Worm (Caenorhabditis elegans) whole organism, L1 larva: ENCODE data around the gene pfas-1.

Experiments
- C34B4.2 ChIP-seq: sonication (generic microtip); optimal IDR thresholded peaks from 2 replicates; lab custom pipeline; 2017; ENCODE audit warnings: mild to moderate bottlenecking, missing genetic modification characterization, missing compliant biosample characterization
- Y116A8C.19 ChIP-seq: sonication (generic microtip); optimal IDR thresholded peaks from 2 replicates; lab custom pipeline; 2016; ENCODE audit warnings: missing compliant biosample characterization, missing genetic modification characterization, borderline replicate concordance
- aly-2 ChIP-seq: fragments of 150-350 bp; optimal IDR thresholded peaks from 2 replicates; lab custom pipeline; 2014; ENCODE audit warnings: missing biosample characterization, missing genetic modification characterization
- ama-1 ChIP-seq: fragments of 150-350 bp; optimal IDR thresholded peaks from 2 replicates; lab custom pipeline; 2014
- blmp-1 ChIP-seq: fragments of 150-350 bp; optimal IDR thresholded peaks from 2 replicates; lab custom pipeline; 2014; ENCODE audit warnings: missing biosample characterization, missing genetic modification characterization
- ceh-88 ChIP-seq: fragments of 200-800 bp; sonication (Bioruptor generic); IDR thresholded peaks from 2 replicates; pipeline ENCODE4 v1.3.6; 2022; ENCODE audit warnings: missing genetic modification characterization, missing compliant biosample characterization
- ceh-90 ChIP-seq: sonication (generic microtip); optimal IDR thresholded peaks from 2 replicates; lab custom pipeline; 2016; ENCODE audit warnings: missing genetic modification characterization, missing compliant biosample characterization
- ces-1 ChIP-seq: fragments of 150-350 bp; optimal IDR thresholded peaks from 2 replicates; lab custom pipeline; 2014; ENCODE audit warnings: missing biosample characterization, missing genetic modification reagents, missing genetic modification characterization
- dsc-1 ChIP-seq: sonication (generic microtip); optimal IDR thresholded peaks from 2 replicates; lab custom pipeline; 2016; ENCODE audit warnings: mild to moderate bottlenecking, missing genetic modification characterization, missing compliant biosample characterization
- efl-1 ChIP-seq, 4 experiments: fragments of 150-350 bp; optimal IDR thresholded peaks in 3 of 4; peaks in 1 of 4; 1 replicate in 1 of 4; 2 replicates in 3 of 4; lab custom pipeline; 2014; ENCODE audit warnings: missing biosample characterization in 2 of 4, missing genetic modification characterization in 2 of 4, missing genetic modification reagents in 2 of 4
- efl-3 ChIP-seq: fragments of 200-800 bp; sonication (Bioruptor generic); optimal IDR thresholded peaks from 2 replicates; lab custom pipeline; 2018; ENCODE audit warnings: mild to moderate bottlenecking, missing genetic modification characterization, missing compliant biosample characterization
- egl-27 ChIP-seq, 2 experiments: fragments of 150-350 bp in 1 of 2; sonication (generic microtip); optimal IDR thresholded peaks; 3 replicates each; lab custom pipeline; 2017 to 2018; ENCODE audit warnings: missing biosample characterization in 2 of 2, missing genetic modification characterization in 2 of 2, missing genetic modification reagents in 2 of 2
- elt-2 ChIP-seq: sonication (generic microtip); optimal IDR thresholded peaks from 2 replicates; lab custom pipeline; 2016; ENCODE audit warnings: missing genetic modification characterization, mild to moderate bottlenecking, inconsistent platforms, missing compliant biosample characterization, missing genetic modification reagents
- elt-3 ChIP-seq, 6 experiments: fragments of 150-350 bp in 1 of 6; sonication (generic microtip); optimal IDR thresholded peaks; 2 replicates each; lab custom pipeline; 2017 to 2018; ENCODE audit warnings: missing biosample characterization in 6 of 6, missing genetic modification characterization in 6 of 6, inconsistent platforms in 1 of 6
- fkh-10 ChIP-seq: sonication (generic microtip); optimal IDR thresholded peaks from 2 replicates; lab custom pipeline; 2017; ENCODE audit warnings: missing biosample characterization, missing genetic modification reagents, missing genetic modification characterization
- fkh-4 ChIP-seq: sonication (generic microtip); optimal IDR thresholded peaks from 2 replicates; lab custom pipeline; 2016; ENCODE audit warnings: missing compliant biosample characterization, missing genetic modification characterization, borderline replicate concordance
- fos-1 ChIP-seq: fragments of 150-350 bp; optimal IDR thresholded peaks from 2 replicates; lab custom pipeline; 2014; ENCODE audit warnings: missing biosample characterization, missing genetic modification characterization
- hlh-4 ChIP-seq: sonication (generic microtip); optimal IDR thresholded peaks from 2 replicates; lab custom pipeline; 2016; ENCODE audit warnings: mild to moderate bottlenecking, missing genetic modification characterization, missing compliant biosample characterization
- hpl-2 ChIP-seq: fragments of 150-350 bp; optimal IDR thresholded peaks from 2 replicates; lab custom pipeline; 2014; ENCODE audit warnings: missing biosample characterization, missing genetic modification reagents, missing genetic modification characterization
- irx-1 ChIP-seq: sonication (generic microtip); optimal IDR thresholded peaks from 2 replicates; lab custom pipeline; 2016; ENCODE audit warnings: missing genetic modification characterization, missing compliant biosample characterization
- jun-1 ChIP-seq: fragments of 150-350 bp; optimal IDR thresholded peaks from 2 replicates; lab custom pipeline; 2014; ENCODE audit warnings: missing biosample characterization, missing genetic modification reagents, missing genetic modification characterization
- lin-14 ChIP-seq: fragments of 200-800 bp; sonication (Bioruptor generic); optimal IDR thresholded peaks from 2 replicates; lab custom pipeline; 2018; ENCODE audit warnings: mild to moderate bottlenecking, missing genetic modification characterization, moderate library complexity, missing compliant biosample characterization
- lin-35 ChIP-seq, 2 experiments: fragments of 150-350 bp; optimal IDR thresholded peaks; 2 replicates each; lab custom pipeline; 2014; ENCODE audit warnings: missing biosample characterization in 2 of 2, missing genetic modification characterization in 2 of 2, missing genetic modification reagents in 2 of 2
- lsy-2 ChIP-seq, 2 experiments: fragments of 150-350 bp; optimal IDR thresholded peaks; 2 replicates each; lab custom pipeline; 2014; ENCODE audit warnings: missing biosample characterization in 2 of 2, missing genetic modification characterization in 2 of 2
- mdl-1 ChIP-seq, 2 experiments: fragments of 150-350 bp; optimal IDR thresholded peaks; 2 replicates each; lab custom pipeline; 2014 to 2017; ENCODE audit warnings: missing biosample characterization in 2 of 2, missing genetic modification characterization in 2 of 2, inconsistent platforms in 1 of 2
- mep-1 ChIP-seq: fragments of 150-350 bp; optimal IDR thresholded peaks from 2 replicates; lab custom pipeline; 2014; ENCODE audit warnings: missing biosample characterization, missing genetic modification characterization
- nhr-11 ChIP-seq: fragments of 150-350 bp; optimal IDR thresholded peaks from 2 replicates; lab custom pipeline; 2014; ENCODE audit warnings: missing biosample characterization, missing genetic modification characterization
- nhr-12 ChIP-seq: sonication (generic microtip); optimal IDR thresholded peaks from 2 replicates; lab custom pipeline; 2017; ENCODE audit warnings: missing biosample characterization, missing genetic modification characterization
- nhr-19 ChIP-seq: fragments of 200-800 bp; sonication (Bioruptor generic); conservative IDR thresholded peaks from 2 replicates; pipeline ENCODE4 v1.3.6; 2022; ENCODE audit warnings: missing genetic modification characterization, missing compliant biosample characterization
- nhr-20 ChIP-seq: sonication (generic microtip); optimal IDR thresholded peaks from 2 replicates; lab custom pipeline; 2016; ENCODE audit warnings: mild to moderate bottlenecking, missing genetic modification characterization, missing compliant biosample characterization
- nhr-28 ChIP-seq: fragments of 150-350 bp; optimal IDR thresholded peaks from 2 replicates; lab custom pipeline; 2014; ENCODE audit warnings: missing biosample characterization, missing genetic modification characterization
- nhr-47 ChIP-seq: sonication (generic microtip); optimal IDR thresholded peaks from 2 replicates; lab custom pipeline; 2016; ENCODE audit warnings: mild to moderate bottlenecking, missing genetic modification characterization, moderate library complexity, missing compliant biosample characterization
- nhr-71 ChIP-seq: sonication (generic microtip); optimal IDR thresholded peaks from 2 replicates; lab custom pipeline; 2016; ENCODE audit warnings: mild to moderate bottlenecking, missing genetic modification characterization, moderate library complexity, missing compliant biosample characterization
- nhr-77 ChIP-seq: fragments of 150-350 bp; optimal IDR thresholded peaks from 2 replicates; lab custom pipeline; 2014; ENCODE audit warnings: missing biosample characterization, missing genetic modification characterization
- nhr-90 ChIP-seq: sonication (generic microtip); optimal IDR thresholded peaks from 2 replicates; lab custom pipeline; 2016; ENCODE audit warnings: mild to moderate bottlenecking, missing genetic modification characterization, missing compliant biosample characterization; ENCODE audit not compliant: poor library complexity
- pax-3 ChIP-seq: fragments of 200-800 bp; sonication (Bioruptor generic); optimal IDR thresholded peaks from 2 replicates; lab custom pipeline; 2018; ENCODE audit warnings: mild to moderate bottlenecking, missing genetic modification characterization, moderate library complexity, missing compliant biosample characterization
- rnt-1 ChIP-seq: sonication (generic microtip); optimal IDR thresholded peaks from 2 replicates; lab custom pipeline; 2016; ENCODE audit warnings: mild to moderate bottlenecking, missing genetic modification characterization, moderate library complexity, missing compliant biosample characterization
- skn-1 ChIP-seq: fragments of 150-350 bp; optimal IDR thresholded peaks from 2 replicates; lab custom pipeline; 2014; ENCODE audit warnings: missing biosample characterization, missing genetic modification characterization
- sox-4 ChIP-seq: sonication (generic microtip); optimal IDR thresholded peaks from 2 replicates; lab custom pipeline; 2016; ENCODE audit warnings: missing genetic modification characterization, missing compliant biosample characterization
- sup-37 ChIP-seq: fragments of 200-800 bp; sonication (Bioruptor generic); optimal IDR thresholded peaks from 2 replicates; lab custom pipeline; 2018; ENCODE audit warnings: mild to moderate bottlenecking, missing genetic modification characterization, missing compliant biosample characterization
- swsn-7 ChIP-seq: sonication (generic microtip); optimal IDR thresholded peaks from 2 replicates; lab custom pipeline; 2016; ENCODE audit warnings: missing genetic modification characterization, missing compliant biosample characterization
- tlp-1 ChIP-seq: fragments of 150-350 bp; optimal IDR thresholded peaks from 2 replicates; lab custom pipeline; 2014; ENCODE audit warnings: missing biosample characterization, missing genetic modification characterization
- unc-62 ChIP-seq: fragments of 150-350 bp; optimal IDR thresholded peaks from 2 replicates; lab custom pipeline; 2014; ENCODE audit warnings: missing biosample characterization, missing genetic modification reagents, missing genetic modification characterization
- xbp-1 ChIP-seq: sonication (generic microtip); optimal IDR thresholded peaks from 2 replicates; lab custom pipeline; 2016; ENCODE audit warnings: missing genetic modification characterization, missing compliant biosample characterization
- zip-4 ChIP-seq: fragments of 200-800 bp; sonication (Bioruptor generic); optimal IDR thresholded peaks from 2 replicates; lab custom pipeline; 2018; ENCODE audit warnings: mild to moderate bottlenecking, missing genetic modification characterization, moderate library complexity, missing compliant biosample characterization

The pfas-1 gene

ce11 chrIII:4653374-4653773, 10.3 kb upstream of the pfas-1 start:
- TF ChIP-seq C34B4.2 (tag; lab: Kevin White, UChicago) (no peak), fkh-10 (no peak), sox-4 (tag; lab: Kevin White, UChicago) (no peak), aly-2 (tag; lab: Kevin White, UChicago) (no peak), pax-3 (no peak)

ce11 chrIII:4649811-4650544, 6.9 kb upstream of the pfas-1 start, which contains the start of gene ppm-2:
Gene ppm-2, plus strand, starts transcription at chrIII:4650494.
- TF ChIP-seq elt-3 (tag; optimal IDR thresholded peaks at IDR 0.05; lab: Kevin White, UChicago), result peak in 2 of 6 experiments; percentile 13 to 61
- no peak for TF ChIP-seq Y116A8C.19 (tag; lab: Kevin White, UChicago)
- TF ChIP-seq swsn-7 (tag; lab: Kevin White, UChicago), result no peak
- no peak for TF ChIP-seq nhr-28 (tag; lab: Kevin White, UChicago)
- TF ChIP-seq skn-1, result no peak
- no peak for TF ChIP-seq mep-1 (tag; lab: Kevin White, UChicago)
- no peak for TF ChIP-seq xbp-1 (tag; lab: Kevin White, UChicago)
- no peak for TF ChIP-seq rnt-1 (tag; lab: Kevin White, UChicago)
- no peak for TF ChIP-seq dsc-1 (tag; lab: Kevin White, UChicago)
- TF ChIP-seq nhr-47 (tag; lab: Kevin White, UChicago), result no peak
- TF ChIP-seq blmp-1 (tag; lab: Kevin White, UChicago), result peak; percentile 69
- TF ChIP-seq hpl-2 (GFP tag; lab: Kevin White, UChicago), result no peak
- no peak for TF ChIP-seq egl-27 (tag; optimal IDR thresholded peaks at IDR 0.05; lab: Kevin White, UChicago)
- no peak for TF ChIP-seq zip-4
- no peak for TF ChIP-seq sup-37
- TF ChIP-seq elt-2, result peak; percentile 44
- TF ChIP-seq nhr-19, result peak; percentile 39; the same call in 1 of the 2 replicates
- TF ChIP-seq lin-35 (GFP tag; optimal IDR thresholded peaks at IDR 0.05; lab: Kevin White, UChicago), result peak in 1 of 2 experiments; percentile 27
- TF ChIP-seq ceh-88, result no peak
- no peak for TF ChIP-seq efl-1 (optimal IDR thresholded peaks at IDR 0.05; lab: Kevin White, UChicago)
- TF ChIP-seq efl-1 (GFP tag; optimal IDR thresholded peaks at IDR 0.05 in 1 of 2; lab: Kevin White, UChicago), result peak in 1 of 2 experiments; percentile 37
- TF ChIP-seq ama-1 (lab: Kevin White, UChicago), result peak; percentile 48
- TF ChIP-seq nhr-20 (tag; lab: Kevin White, UChicago), result peak; percentile 15

ce11 chrIII:4649363-4649768, 6.3 kb upstream of the pfas-1 start:
- TF ChIP-seq mep-1 (tag; lab: Kevin White, UChicago) (peak; percentile 96), ama-1 (lab: Kevin White, UChicago) (no peak), efl-3 (GFP tag; lab: Kevin White, UChicago) (no peak), mdl-1 (tag; optimal IDR thresholded peaks at IDR 0.05; lab: Kevin White, UChicago) (peak; percentile 94 to 100), ceh-88 (peak; percentile 81; the same call in 1 of the 2 replicates), lin-35 (GFP tag; optimal IDR thresholded peaks at IDR 0.05; lab: Kevin White, UChicago) (peak; percentile 83 to 91), egl-27 (tag; optimal IDR thresholded peaks at IDR 0.05; lab: Kevin White, UChicago) (peak; percentile 84 to 85), dsc-1 (tag; lab: Kevin White, UChicago) (peak; percentile 73), efl-1 (optimal IDR thresholded peaks at IDR 0.05; lab: Kevin White, UChicago) (peak; percentile 86 to 91), efl-1 (GFP tag; optimal IDR thresholded peaks at IDR 0.05 in 1 of 2; lab: Kevin White, UChicago) (peak; percentile 72 to 97), unc-62 (GFP tag; lab: Kevin White, UChicago) (no peak), nhr-71 (tag; lab: Kevin White, UChicago) (peak; percentile 99), pax-3 (peak; percentile 84), nhr-47 (tag; lab: Kevin White, UChicago) (peak; percentile 94), hlh-4 (tag; lab: Kevin White, UChicago) (no peak), nhr-12 (tag; lab: Kevin White, UChicago) (no peak), hpl-2 (GFP tag; lab: Kevin White, UChicago) (peak; percentile 91), fkh-4 (peak; percentile 44), irx-1 (tag; lab: Kevin White, UChicago) (peak; percentile 87), ces-1 (GFP tag; lab: Kevin White, UChicago) (no peak), lsy-2 (tag; optimal IDR thresholded peaks at IDR 0.05; lab: Kevin White, UChicago) (peak; percentile 83 to 95), lin-14 (peak; percentile 100), ceh-90 (tag; lab: Kevin White, UChicago) (no peak), Y116A8C.19 (tag; lab: Kevin White, UChicago) (no peak), tlp-1 (tag; lab: Kevin White, UChicago) (no peak), nhr-77 (peak; percentile 95), elt-2 (peak; percentile 90), nhr-90 (peak; percentile 93), jun-1 (peak; percentile 92), fos-1 (tag; lab: Kevin White, UChicago) (peak; percentile 65), nhr-11 (tag; lab: Kevin White, UChicago) (peak; percentile 65)
